Worm (Caenorhabditis elegans) whole organism, L1 larva: ENCODE measurements around the gene zipt-9.

Source experiments
- mab-9 ChIP-seq: fragments of 200-800 bp; sonication (Bioruptor generic); IDR thresholded peaks from 2 replicates; pipeline ENCODE4 v1.3.6; 2022; ENCODE audit warnings: missing genetic modification reagents, missing genetic modification characterization, missing compliant biosample characterization
- mep-1 ChIP-seq: fragments of 150-350 bp; optimal IDR thresholded peaks from 2 replicates; lab custom pipeline; 2014; ENCODE audit warnings: missing biosample characterization, missing genetic modification characterization
- tlp-1 ChIP-seq: fragments of 150-350 bp; optimal IDR thresholded peaks from 2 replicates; lab custom pipeline; 2014; ENCODE audit warnings: missing biosample characterization, missing genetic modification characterization
- ztf-11 ChIP-seq, 2 experiments: sonication (generic microtip); optimal IDR thresholded peaks; 2 replicates each; lab custom pipeline; 2016 to 2017; ENCODE audit warnings: missing genetic modification characterization in 2 of 2, missing biosample characterization in 1 of 2, missing compliant biosample characterization in 1 of 2

DNA sequence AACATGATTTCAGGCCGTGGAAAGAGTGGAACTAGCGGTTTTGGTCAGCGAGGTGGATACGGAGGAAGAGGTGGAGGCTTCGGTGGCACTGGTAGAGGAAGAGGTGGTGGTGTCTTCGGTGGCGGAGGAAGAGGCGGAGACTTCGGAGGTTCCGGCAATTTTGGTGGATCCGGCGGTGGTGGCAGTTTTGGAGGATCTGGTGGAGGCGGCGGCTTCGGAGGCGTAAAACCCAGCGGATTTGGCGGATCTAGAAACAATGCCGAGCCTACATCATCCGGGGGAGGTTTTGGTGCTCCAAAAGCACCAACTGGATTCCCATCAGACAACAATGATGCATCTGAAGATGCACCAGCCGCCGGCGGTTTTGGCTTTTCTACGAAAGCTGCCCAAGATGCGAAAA is 46.7 kb downstream of the zipt-9 start:
- TF ChIP-seq ztf-11 (tag; optimal IDR thresholded peaks at IDR 0.05; lab: Kevin White, UChicago) = no peak
- TF ChIP-seq mep-1 (tag; lab: Kevin White, UChicago) = no peak
- no peak for TF ChIP-seq tlp-1 (tag; lab: Kevin White, UChicago)
- TF ChIP-seq mab-9 (GFP tag; lab: Robert Waterston, UW) = no peak
